Fruit fly (Drosophila melanogaster) whole organism, prepupa: ENCODE data around the gene CG6845.

Experiments used
- Blimp-1 ChIP-seq: fragments of 200-800 bp; sonication (Bioruptor generic); optimal IDR thresholded peaks from 3 replicates; lab custom pipeline; 2017; ENCODE audit warnings: missing biosample characterization, missing genetic modification characterization, mild to moderate bottlenecking, moderate library complexity, missing genetic modification reagents
- CG10669 ChIP-seq: fragments of 200-800 bp; sonication (Bioruptor generic); optimal IDR thresholded peaks from 3 replicates; lab custom pipeline; 2018; ENCODE audit warnings: missing biosample characterization, mild to moderate bottlenecking, missing genetic modification characterization, moderate library complexity
- CG11294 ChIP-seq: fragments of 200-800 bp; sonication (Bioruptor generic); IDR thresholded peaks from 2 replicates; pipeline ENCODE4 v1.3.6; 2022; ENCODE audit warnings: missing biosample characterization, missing genetic modification characterization
- CG11762 ChIP-seq: fragments of 200-800 bp; sonication (Bioruptor generic); optimal IDR thresholded peaks from 3 replicates; lab custom pipeline; 2016; ENCODE audit warnings: missing biosample characterization, missing genetic modification characterization; ENCODE audit not compliant: insufficient read depth
- CG11902 ChIP-seq: fragments of 200-800 bp; sonication (Bioruptor generic); optimal IDR thresholded peaks from 3 replicates; lab custom pipeline; 2016; ENCODE audit warnings: missing biosample characterization, missing genetic modification characterization
- CG1621 ChIP-seq: fragments of 200-800 bp; sonication (Bioruptor generic); optimal IDR thresholded peaks from 3 replicates; lab custom pipeline; 2018; ENCODE audit warnings: missing biosample characterization, mild to moderate bottlenecking, missing genetic modification characterization
- CG16779 ChIP-seq: fragments of 200-800 bp; sonication (Bioruptor generic); optimal IDR thresholded peaks from 3 replicates; lab custom pipeline; 2017; ENCODE audit warnings: missing biosample characterization, mild to moderate bottlenecking, missing genetic modification characterization
- CG3032 ChIP-seq: fragments of 200-800 bp; optimal IDR thresholded peaks from 2 replicates; lab custom pipeline; 2019; ENCODE audit warnings: missing biosample characterization, mild to moderate bottlenecking, missing genetic modification characterization, moderate library complexity
- CG31627 ChIP-seq: fragments of 200-800 bp; sonication (Bioruptor generic); optimal IDR thresholded peaks from 3 replicates; lab custom pipeline; 2016; ENCODE audit warnings: missing biosample characterization, missing genetic modification characterization
- CG34406 ChIP-seq: fragments of 200-800 bp; sonication (Bioruptor generic); optimal IDR thresholded peaks from 3 replicates; lab custom pipeline; 2016; ENCODE audit warnings: missing biosample characterization, missing genetic modification characterization
- CG3919 ChIP-seq: fragments of 200-800 bp; sonication (Bioruptor generic); optimal IDR thresholded peaks from 3 replicates; lab custom pipeline; 2016; ENCODE audit warnings: missing biosample characterization, missing genetic modification characterization
- CG6163 ChIP-seq: fragments of 200-800 bp; sonication (Bioruptor generic); IDR thresholded peaks from 3 replicates; pipeline ENCODE4 v1.3.6; 2022; ENCODE audit warnings: missing biosample characterization, missing genetic modification characterization
- CG6276 ChIP-seq: fragments of 200-800 bp; sonication (Bioruptor generic); optimal IDR thresholded peaks from 2 replicates; lab custom pipeline; 2017; ENCODE audit warnings: missing biosample characterization, mild to moderate bottlenecking, missing genetic modification characterization
- CG6792 ChIP-seq: fragments of 200-800 bp; sonication (Bioruptor generic); optimal IDR thresholded peaks from 3 replicates; lab custom pipeline; 2016; ENCODE audit warnings: missing biosample characterization, missing genetic modification characterization
- CG6854 ChIP-seq: fragments of 200-800 bp; sonication (Bioruptor generic); optimal IDR thresholded peaks from 2 replicates; lab custom pipeline; 2017; ENCODE audit warnings: missing biosample characterization, mild to moderate bottlenecking, missing genetic modification characterization
- CG7368 ChIP-seq: fragments of 200-800 bp; sonication (Bioruptor generic); optimal IDR thresholded peaks from 3 replicates; lab custom pipeline; 2016; ENCODE audit warnings: missing biosample characterization, missing genetic modification characterization
- CG8119 ChIP-seq: fragments of 200-800 bp; sonication (Bioruptor generic); IDR thresholded peaks from 3 replicates; pipeline ENCODE4 v1.3.6; 2022; ENCODE audit warnings: missing biosample characterization, missing genetic modification characterization
- CG8319 ChIP-seq: fragments of 200-800 bp; sonication (Bioruptor generic); optimal IDR thresholded peaks from 3 replicates; lab custom pipeline; 2016; ENCODE audit warnings: missing biosample characterization, missing genetic modification characterization
- CG8632 ChIP-seq: fragments of 200-800 bp; sonication (Bioruptor generic); optimal IDR thresholded peaks from 3 replicates; lab custom pipeline; 2016; ENCODE audit warnings: missing biosample characterization, missing genetic modification characterization
- CG9139 ChIP-seq: fragments of 200-800 bp; sonication (Bioruptor generic); optimal IDR thresholded peaks from 3 replicates; lab custom pipeline; 2017; ENCODE audit warnings: missing biosample characterization, mild to moderate bottlenecking, missing genetic modification characterization
- Eip75B ChIP-seq: fragments of 200-800 bp; sonication (Bioruptor generic); optimal IDR thresholded peaks from 3 replicates; lab custom pipeline; 2016; ENCODE audit warnings: missing biosample characterization, missing genetic modification characterization
- Eip78C ChIP-seq: fragments of 200-800 bp; sonication (Bioruptor generic); peaks from one replicate; lab custom pipeline; 2016; ENCODE audit warnings: missing biosample characterization, missing genetic modification characterization
- Ets96B ChIP-seq: fragments of 200-800 bp; optimal IDR thresholded peaks from 2 replicates; lab custom pipeline; 2019; ENCODE audit warnings: missing biosample characterization, mild to moderate bottlenecking, missing genetic modification characterization, moderate library complexity
- Gug ChIP-seq: fragments of 200-800 bp; sonication (Bioruptor generic); IDR thresholded peaks from 2 replicates; pipeline ENCODE4 v1.3.6; 2022; ENCODE audit warnings: missing biosample characterization, missing genetic modification characterization
- Hr4 ChIP-seq: fragments of 200-800 bp; sonication (Bioruptor generic); optimal IDR thresholded peaks from 3 replicates; lab custom pipeline; 2016; ENCODE audit warnings: missing biosample characterization, missing genetic modification characterization
- Lpt ChIP-seq: fragments of 200-800 bp; sonication (Bioruptor generic); optimal IDR thresholded peaks from 3 replicates; lab custom pipeline; 2016; ENCODE audit warnings: missing biosample characterization, missing genetic modification characterization
- OdsH ChIP-seq: fragments of 200-800 bp; sonication (Bioruptor generic); optimal IDR thresholded peaks from 3 replicates; lab custom pipeline; 2016; ENCODE audit warnings: missing biosample characterization, missing genetic modification characterization
- Smox ChIP-seq: fragments of 200-800 bp; sonication (Bioruptor generic); optimal IDR thresholded peaks from 3 replicates; lab custom pipeline; 2016; ENCODE audit warnings: missing biosample characterization, missing genetic modification characterization
- Sox102F ChIP-seq: fragments of 200-800 bp; sonication (Bioruptor generic); optimal IDR thresholded peaks from 2 replicates; lab custom pipeline; 2016; ENCODE audit warnings: missing biosample characterization, mild to moderate bottlenecking, missing genetic modification characterization
- Sox14 ChIP-seq: fragments of 200-800 bp; sonication (Bioruptor generic); optimal IDR thresholded peaks from 3 replicates; lab custom pipeline; 2016; ENCODE audit warnings: missing biosample characterization, missing genetic modification characterization
- Sox15 ChIP-seq: fragments of 200-800 bp; sonication (Bioruptor generic); optimal IDR thresholded peaks from 3 replicates; lab custom pipeline; 2016; ENCODE audit warnings: missing biosample characterization, missing genetic modification characterization
- achi ChIP-seq: fragments of 200-800 bp; sonication (Bioruptor generic); optimal IDR thresholded peaks from 3 replicates; lab custom pipeline; 2016; ENCODE audit warnings: missing biosample characterization, missing genetic modification characterization
- acj6 ChIP-seq: fragments of 200-800 bp; sonication (Bioruptor generic); optimal IDR thresholded peaks from 3 replicates; lab custom pipeline; 2016; ENCODE audit warnings: missing biosample characterization, missing genetic modification characterization
- cyc ChIP-seq: fragments of 200-800 bp; sonication (Bioruptor generic); optimal IDR thresholded peaks from 3 replicates; lab custom pipeline; 2016; ENCODE audit warnings: missing biosample characterization, missing genetic modification characterization
- dac ChIP-seq: fragments of 200-800 bp; sonication (Bioruptor generic); optimal IDR thresholded peaks from 2 replicates; lab custom pipeline; 2017; ENCODE audit warnings: missing biosample characterization, mild to moderate bottlenecking, missing genetic modification characterization
- dsx ChIP-seq: fragments of 200-800 bp; optimal IDR thresholded peaks from 3 replicates; lab custom pipeline; 2019; ENCODE audit warnings: missing biosample characterization, mild to moderate bottlenecking, missing genetic modification characterization, moderate library complexity; ENCODE audit not compliant: poor library complexity, severe bottlenecking
- esn ChIP-seq: fragments of 200-800 bp; sonication (Bioruptor generic); optimal IDR thresholded peaks from 2 replicates; lab custom pipeline; 2016; ENCODE audit warnings: missing biosample characterization, mild to moderate bottlenecking, missing genetic modification characterization, moderate library complexity
- fd59A ChIP-seq: fragments of 200-800 bp; sonication (Bioruptor generic); optimal IDR thresholded peaks from 2 replicates; lab custom pipeline; 2017; ENCODE audit warnings: missing biosample characterization, mild to moderate bottlenecking, missing genetic modification characterization, missing genetic modification reagents
- fd85E ChIP-seq: fragments of 200-800 bp; sonication (Bioruptor generic); optimal IDR thresholded peaks from 3 replicates; lab custom pipeline; 2016; ENCODE audit warnings: missing biosample characterization, missing genetic modification characterization
- net ChIP-seq: fragments of 200-800 bp; sonication (Bioruptor generic); optimal IDR thresholded peaks from 3 replicates; lab custom pipeline; 2016; ENCODE audit warnings: missing biosample characterization, missing genetic modification characterization
- pdm3 ChIP-seq: fragments of 200-800 bp; sonication (Bioruptor generic); optimal IDR thresholded peaks from 3 replicates; lab custom pipeline; 2016; ENCODE audit warnings: missing biosample characterization, missing genetic modification characterization
- salr ChIP-seq, 2 experiments: fragments of 200-800 bp; sonication (Bioruptor generic); optimal IDR thresholded peaks; 3 replicates each; lab custom pipeline; 2016 to 2018; ENCODE audit warnings: missing biosample characterization in 2 of 2, missing genetic modification characterization in 2 of 2, mild to moderate bottlenecking in 1 of 2
- ss ChIP-seq, 2 experiments: fragments of 200-800 bp; sonication (Bioruptor generic); optimal IDR thresholded peaks; 2 replicates in 1 of 2; 3 replicates in 1 of 2; lab custom pipeline; 2017 to 2018; ENCODE audit warnings: mild to moderate bottlenecking in 2 of 2, missing biosample characterization in 2 of 2, missing genetic modification characterization in 2 of 2, moderate library complexity in 1 of 2
- svp ChIP-seq: fragments of 200-800 bp; sonication (Bioruptor generic); peaks from one replicate; lab custom pipeline; 2016; ENCODE audit warnings: missing biosample characterization, missing genetic modification characterization
- topi ChIP-seq: fragments of 200-800 bp; sonication (Bioruptor generic); optimal IDR thresholded peaks from 3 replicates; lab custom pipeline; 2016; ENCODE audit warnings: missing biosample characterization, missing genetic modification characterization
- vri ChIP-seq: fragments of 200-800 bp; sonication (Bioruptor generic); optimal IDR thresholded peaks from 3 replicates; lab custom pipeline; 2016; ENCODE audit warnings: missing biosample characterization, mild to moderate bottlenecking, missing genetic modification characterization

Gene CG6845

dm6 chr3L:165981-166788, 20.0 kb downstream of the CG6845 start (continued):
- TF ChIP-seq dac (peak; percentile 0), dsx (GFP tag; lab: Kevin White, UChicago) (peak; percentile 45), topi (GFP tag; lab: Kevin White, UChicago) (peak; percentile 50), CG8632 (GFP tag; lab: Kevin White, UChicago) (no peak), CG6276 (GFP tag; lab: Kevin White, UChicago) (peak; percentile 62), Eip78C (peak; percentile 91), Hr4 (GFP tag; lab: Kevin White, UChicago) (peak; percentile 66), CG8119 (peak; percentile 54; the same call in 1 of the 3 replicates), CG1621 (tag; lab: Kevin White, UChicago) (peak; percentile 3), CG11762 (GFP tag; lab: Kevin White, UChicago) (no peak), Smox (GFP tag; lab: Kevin White, UChicago) (peak; percentile 26), esn (GFP tag; lab: Kevin White, UChicago) (peak; percentile 65), CG9139 (GFP tag; lab: Kevin White, UChicago) (no peak), Blimp-1 (GFP tag; lab: Kevin White, UChicago) (no peak), OdsH (GFP tag; lab: Kevin White, UChicago) (peak; percentile 47), net (GFP tag; lab: Kevin White, UChicago) (peak; percentile 45), CG11294 (GFP tag; lab: Robert Waterston, UW) (no peak; the same call in 1 of the 2 replicates), vri (GFP tag; lab: Kevin White, UChicago) (peak; percentile 36), Lpt (GFP tag; lab: Kevin White, UChicago) (peak; percentile 60), CG16779 (no peak), svp (GFP tag; lab: Kevin White, UChicago) (peak; percentile 81), pdm3 (GFP tag; lab: Kevin White, UChicago) (no peak), acj6 (GFP tag; lab: Kevin White, UChicago) (peak; percentile 29), Gug (GFP tag; lab: Robert Waterston, UW) (0 out of 2 replicates have a peak, but pooled peaks have one; percentile 8), CG31627 (GFP tag; lab: Kevin White, UChicago) (peak; percentile 35), CG6854 (GFP tag; lab: Kevin White, UChicago) (peak; percentile 36)

DNA sequence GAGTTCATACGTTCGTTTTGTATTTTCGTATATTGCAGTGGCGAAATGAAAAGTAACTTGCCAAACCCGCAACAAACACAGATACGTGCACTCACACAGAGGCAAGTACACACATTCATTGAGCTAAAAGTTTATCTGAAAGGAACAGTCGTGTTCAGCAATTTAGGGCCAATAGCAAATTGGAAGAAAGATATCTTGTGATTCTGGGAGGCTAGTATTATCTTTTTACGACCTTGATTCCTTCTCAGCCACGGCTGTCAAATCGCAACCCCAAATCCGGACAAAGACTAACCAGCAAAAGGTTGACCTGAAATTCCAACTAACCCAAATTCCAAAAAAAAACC, 20.5 kb downstream of the CG6845 start:
- TF ChIP-seq ss (GFP tag; optimal IDR thresholded peaks at IDR 0.05; lab: Kevin White, UChicago) (no peak), CG10669 (GFP tag; lab: Kevin White, UChicago) (no peak), CG16779 (no peak), CG8319 (GFP tag; lab: Kevin White, UChicago) (no peak), acj6 (GFP tag; lab: Kevin White, UChicago) (no peak), achi (GFP tag; lab: Kevin White, UChicago) (no peak), CG8119 (0 out of 3 replicates have a peak, but pooled peaks have one; percentile 9), CG8632 (GFP tag; lab: Kevin White, UChicago) (peak; percentile 4), Sox15 (no peak), CG3919 (peak; percentile 2), Eip78C (no peak), svp (GFP tag; lab: Kevin White, UChicago) (peak; percentile 56), vri (GFP tag; lab: Kevin White, UChicago) (no peak), net (GFP tag; lab: Kevin White, UChicago) (no peak), CG34406 (no peak), CG31627 (GFP tag; lab: Kevin White, UChicago) (peak; percentile 1), CG11902 (no peak), Eip75B (no peak), Sox14 (GFP tag; lab: Kevin White, UChicago) (no peak), CG6792 (GFP tag; lab: Kevin White, UChicago) (no peak), CG3032 (no peak), CG6163 (GFP tag; lab: Robert Waterston, UW) (no peak), Ets96B (tag; lab: Kevin White, UChicago) (no peak), fd85E (GFP tag; lab: Kevin White, UChicago) (no peak), topi (GFP tag; lab: Kevin White, UChicago) (no peak), salr (GFP tag; optimal IDR thresholded peaks at IDR 0.05; lab: Kevin White, UChicago) (no peak), fd59A (GFP tag; lab: Kevin White, UChicago) (no peak), Blimp-1 (GFP tag; lab: Kevin White, UChicago) (peak; percentile 25), Sox102F (GFP tag; lab: Kevin White, UChicago) (no peak), CG6854 (GFP tag; lab: Kevin White, UChicago) (no peak), CG7368 (GFP tag; lab: Kevin White, UChicago) (no peak), CG11294 (GFP tag; lab: Robert Waterston, UW) (no peak), cyc (GFP tag; lab: Kevin White, UChicago) (peak; percentile 28), CG6276 (GFP tag; lab: Kevin White, UChicago) (no peak)
